Worm (Caenorhabditis elegans) whole organism, late embryonic: ENCODE results near the gene col-17.

Experiments
- F13H6.1 ChIP-seq: sonication (generic microtip); optimal IDR thresholded peaks from 2 replicates; lab custom pipeline; 2016; ENCODE audit warnings: missing genetic modification characterization, missing compliant biosample characterization
- K02D7.2 ChIP-seq: sonication (generic microtip); optimal IDR thresholded peaks from 2 replicates; lab custom pipeline; 2017; ENCODE audit warnings: mild to moderate bottlenecking, missing genetic modification characterization, missing compliant biosample characterization
- ama-1 ChIP-seq: fragments of 150-350 bp; optimal IDR thresholded peaks from 2 replicates; lab custom pipeline; 2014
- ceh-30 ChIP-seq: fragments of 150-350 bp; optimal IDR thresholded peaks from 2 replicates; lab custom pipeline; 2014; ENCODE audit warnings: missing biosample characterization, missing genetic modification characterization
- che-1 ChIP-seq: sonication (generic microtip); optimal IDR thresholded peaks from 2 replicates; lab custom pipeline; 2016; ENCODE audit warnings: mild to moderate bottlenecking, missing genetic modification characterization, missing compliant biosample characterization
- ets-4 ChIP-seq: sonication (generic microtip); optimal IDR thresholded peaks from 2 replicates; lab custom pipeline; 2016; ENCODE audit warnings: missing genetic modification characterization, missing compliant biosample characterization
- hlh-6 ChIP-seq: sonication (generic microtip); optimal IDR thresholded peaks from 2 replicates; lab custom pipeline; 2016; ENCODE audit warnings: missing genotype, missing genetic modification characterization, missing compliant biosample characterization
- nhr-11 ChIP-seq: fragments of 150-350 bp; optimal IDR thresholded peaks from 2 replicates; lab custom pipeline; 2014; ENCODE audit warnings: missing biosample characterization, missing genetic modification characterization
- pag-3 ChIP-seq: sonication (generic microtip); optimal IDR thresholded peaks from 2 replicates; lab custom pipeline; 2016; ENCODE audit warnings: missing compliant biosample characterization, missing genetic modification characterization, borderline replicate concordance
- pax-1 ChIP-seq: fragments of 150-350 bp; optimal IDR thresholded peaks from 2 replicates; lab custom pipeline; 2014; ENCODE audit warnings: missing biosample characterization, missing genetic modification characterization
- pha-4 ChIP-seq: fragments of 150-350 bp; optimal IDR thresholded peaks from 2 replicates; lab custom pipeline; 2018; ENCODE audit warnings: missing biosample characterization, missing genetic modification reagents, missing genetic modification characterization
- sox-4 ChIP-seq: sonication (generic microtip); optimal IDR thresholded peaks from 2 replicates; lab custom pipeline; 2017; ENCODE audit warnings: mild to moderate bottlenecking, missing genetic modification characterization, inconsistent platforms, missing compliant biosample characterization
- tbx-2 ChIP-seq: sonication (generic microtip); optimal IDR thresholded peaks from 2 replicates; lab custom pipeline; 2016; ENCODE audit warnings: missing genetic modification characterization, missing compliant biosample characterization

- TF ChIP-seq ama-1 (lab: Kevin White, UChicago) (no peak), nhr-11 (tag; lab: Kevin White, UChicago) (no peak), pha-4 (tag; lab: Kevin White, UChicago) (no peak), pax-1 (no peak), F13H6.1 (tag; lab: Kevin White, UChicago) (no peak), che-1 (no peak), tbx-2 (tag; lab: Kevin White, UChicago) (no peak), ceh-30 (tag; lab: Kevin White, UChicago) (no peak), pag-3 (tag; lab: Kevin White, UChicago) (no peak), sox-4 (no peak), ets-4 (tag; lab: Kevin White, UChicago) (no peak), K02D7.2 (tag; lab: Kevin White, UChicago) (no peak), hlh-6 (tag; lab: Kevin White, UChicago) (no peak)
Measured at ce11 chrII:4902035-4902434, 34.7 kb upstream of the col-17 start, which contains the start of gene R05F9.9.
